Worm (Caenorhabditis elegans) whole organism, midembryonic: ENCODE results near the gene vps-37.

Source experiments
- T22C8.4 ChIP-seq: fragments of 200-800 bp; sonication (Bioruptor generic); IDR thresholded peaks from 2 replicates; pipeline ENCODE4 v1.3.6; 2022; ENCODE audit warnings: missing genetic modification characterization, missing compliant biosample characterization
- cog-1 ChIP-seq: sonication (generic microtip); optimal IDR thresholded peaks from 2 replicates; lab custom pipeline; 2016; ENCODE audit warnings: missing genetic modification characterization, missing compliant biosample characterization
- flt-1 ChIP-seq: fragments of 200-800 bp; sonication (Bioruptor generic); IDR thresholded peaks from 2 replicates; pipeline ENCODE4 v1.3.6; 2022; ENCODE audit warnings: missing genetic modification characterization, missing compliant biosample characterization
- med-1 ChIP-seq: sonication (generic microtip); optimal IDR thresholded peaks from 2 replicates; lab custom pipeline; 2017; ENCODE audit warnings: missing genetic modification characterization, mild to moderate bottlenecking, missing compliant biosample characterization, antibody characterized with exemption, missing genetic modification reagents; ENCODE audit not compliant: insufficient read depth
- ref-1 ChIP-seq: fragments of 200-800 bp; sonication (Bioruptor generic); conservative IDR thresholded peaks from 2 replicates; pipeline ENCODE4 v1.3.6; 2022; ENCODE audit warnings: missing genetic modification reagents, missing genetic modification characterization, missing compliant biosample characterization
- tab-1 ChIP-seq: fragments of 200-800 bp; sonication (Bioruptor generic); IDR thresholded peaks from 2 replicates; pipeline ENCODE4 v1.3.6; 2022; ENCODE audit warnings: missing genetic modification characterization, missing compliant biosample characterization
- ztf-23 ChIP-seq: fragments of 200-800 bp; sonication (Bioruptor generic); IDR thresholded peaks from 2 replicates; pipeline ENCODE4 v1.3.6; 2022; ENCODE audit warnings: missing genetic modification reagents, missing genetic modification characterization, missing compliant biosample characterization
- ztf-29 ChIP-seq: fragments of 200-800 bp; sonication (Bioruptor generic); IDR thresholded peaks from 2 replicates; pipeline ENCODE4 v1.3.6; 2022; ENCODE audit warnings: missing genetic modification reagents, missing genetic modification characterization, missing compliant biosample characterization

- TF ChIP-seq cog-1 (tag; lab: Kevin White, UChicago) (no peak), med-1 (GFP tag; lab: Kevin White, UChicago) (no peak), flt-1 (GFP tag; lab: Robert Waterston, UW) (no peak), T22C8.4 (GFP tag; lab: Robert Waterston, UW) (no peak), ztf-23 (GFP tag; lab: Robert Waterston, UW) (no peak), ref-1 (GFP tag; lab: Robert Waterston, UW) (no peak), ztf-29 (no peak), tab-1 (GFP tag; lab: Robert Waterston, UW) (no peak)
Observed at ce11 chrV:5630792-5631191, 38.3 kb downstream of the vps-37 start, which contains the start of gene acy-4.
